Fruit fly (Drosophila melanogaster): ENCODE results near the gene Msp300.

dm6 chr2L:5197200-5197599 lies 96.5 kb downstream of the Msp300 start:
- TF ChIP-seq HLH3B (GFP tag; IDR thresholded peaks at IDR 0.05) (no peak), maf-S (GFP tag; optimal IDR thresholded peaks at IDR 0.05) (no peak), E2f1 (GFP tag; IDR thresholded peaks at IDR 0.05) (no peak), CG9215 (GFP tag; IDR thresholded peaks at IDR 0.05) (no peak), Hr39 (optimal IDR thresholded peaks at IDR 0.05) (no peak), CG18476 (GFP tag; optimal IDR thresholded peaks at IDR 0.05) (no peak)

Measured in whole organism, embryonic.